Worm (Caenorhabditis elegans) whole organism, young adult: Measurements from ENCODE around the gene tric-1B.1.

Source experiments
- B0019.2 ChIP-seq: fragments of 200-800 bp; sonication (Bioruptor generic); conservative IDR thresholded peaks from 2 replicates; pipeline ENCODE4 v1.3.6; 2022; ENCODE audit warnings: missing genetic modification reagents, missing genetic modification characterization, missing compliant biosample characterization
- B0035.1 ChIP-seq: sonication (generic microtip); optimal IDR thresholded peaks from 2 replicates; lab custom pipeline; 2016; ENCODE audit warnings: missing genetic modification characterization, mild to moderate bottlenecking, missing compliant biosample characterization, missing genotype, missing genetic modification reagents
- B0336.3 ChIP-seq: fragments of 200-800 bp; sonication (Bioruptor generic); IDR thresholded peaks from 2 replicates; pipeline ENCODE4 v1.3.6; 2022; ENCODE audit warnings: missing genetic modification characterization, missing compliant biosample characterization
- D2030.7 ChIP-seq: fragments of 200-800 bp; sonication (Bioruptor generic); IDR thresholded peaks from 2 replicates; pipeline ENCODE4 v1.3.6; 2022; ENCODE audit warnings: missing genetic modification reagents, missing genetic modification characterization, missing compliant biosample characterization
- F10E7.11 ChIP-seq: sonication (generic microtip); optimal IDR thresholded peaks from 2 replicates; lab custom pipeline; 2017; ENCODE audit warnings: mild to moderate bottlenecking, missing genetic modification characterization, moderate library complexity, missing compliant biosample characterization
- F33H1.4 ChIP-seq: fragments of 200-800 bp; sonication (Bioruptor generic); IDR thresholded peaks from 2 replicates; pipeline ENCODE4 v1.3.6; 2022; ENCODE audit warnings: missing genetic modification reagents, missing genetic modification characterization, missing compliant biosample characterization
- F37B4.10 ChIP-seq: fragments of 200-800 bp; sonication (Bioruptor generic); IDR thresholded peaks from 2 replicates; pipeline ENCODE4 v1.3.6; 2022; ENCODE audit warnings: missing genetic modification characterization, missing compliant biosample characterization
- F49E8.2 ChIP-seq: sonication (generic microtip); optimal IDR thresholded peaks from 3 replicates; lab custom pipeline; 2017; ENCODE audit warnings: missing genetic modification characterization, mild to moderate bottlenecking, missing compliant biosample characterization, antibody characterized with exemption, moderate library complexity; ENCODE audit not compliant: insufficient read depth
- Y53G8AR.9 ChIP-seq: fragments of 200-800 bp; sonication (Bioruptor generic); conservative IDR thresholded peaks from 2 replicates; pipeline ENCODE4 v1.3.6; 2022; ENCODE audit warnings: missing genetic modification reagents, missing genetic modification characterization, missing compliant biosample characterization
- Y67H2A.10 ChIP-seq: fragments of 200-800 bp; sonication (Bioruptor generic); conservative IDR thresholded peaks from 2 replicates; pipeline ENCODE4 v1.3.6; 2022; ENCODE audit warnings: missing genetic modification reagents, missing genetic modification characterization, missing compliant biosample characterization
- Y79H2A.3 ChIP-seq: fragments of 200-800 bp; sonication (Bioruptor generic); conservative IDR thresholded peaks from 2 replicates; pipeline ENCODE4 v1.3.6; 2022; ENCODE audit warnings: missing genetic modification reagents, missing genetic modification characterization, missing compliant biosample characterization
- Y95B8A.8 ChIP-seq: fragments of 200-800 bp; sonication (Bioruptor generic); IDR thresholded peaks from 2 replicates; pipeline ENCODE4 v1.3.6; 2022; ENCODE audit warnings: missing genetic modification reagents, missing genetic modification characterization, missing compliant biosample characterization
- attf-3 ChIP-seq: fragments of 200-800 bp; sonication (Bioruptor generic); conservative IDR thresholded peaks from 2 replicates; pipeline ENCODE4 v1.3.6; 2022; ENCODE audit warnings: missing genetic modification reagents, missing genetic modification characterization, missing compliant biosample characterization
- attf-5 ChIP-seq: fragments of 200-800 bp; sonication (Bioruptor generic); optimal IDR thresholded peaks from 2 replicates; lab custom pipeline; 2018; ENCODE audit warnings: mild to moderate bottlenecking, missing genetic modification characterization, missing compliant biosample characterization
- ceh-100 ChIP-seq: fragments of 200-800 bp; sonication (Bioruptor generic); IDR thresholded peaks from 2 replicates; pipeline ENCODE4 v1.3.6; 2022; ENCODE audit warnings: missing genetic modification reagents, missing genetic modification characterization, missing compliant biosample characterization
- ceh-91 ChIP-seq: fragments of 200-800 bp; sonication (Bioruptor generic); IDR thresholded peaks from 2 replicates; pipeline ENCODE4 v1.3.6; 2022; ENCODE audit warnings: missing genetic modification reagents, missing genetic modification characterization, missing compliant biosample characterization
- chd-7 ChIP-seq: sonication (generic microtip); optimal IDR thresholded peaks from 2 replicates; lab custom pipeline; 2016; ENCODE audit warnings: mild to moderate bottlenecking, missing genetic modification characterization, moderate library complexity, missing compliant biosample characterization
- dpl-1 ChIP-seq: fragments of 150-350 bp; optimal IDR thresholded peaks from 2 replicates; lab custom pipeline; 2014; ENCODE audit warnings: missing biosample characterization, missing genetic modification reagents, missing genetic modification characterization
- efl-1 ChIP-seq: fragments of 150-350 bp; optimal IDR thresholded peaks from 2 replicates; lab custom pipeline; 2014; ENCODE audit warnings: missing biosample characterization, missing genetic modification reagents, missing genetic modification characterization
- ekl-4 ChIP-seq: fragments of 200-800 bp; sonication (Bioruptor generic); IDR thresholded peaks from 2 replicates; pipeline ENCODE4 v1.3.6; 2022; ENCODE audit warnings: missing genetic modification reagents, missing genetic modification characterization, missing compliant biosample characterization
- hrde-1 ChIP-seq: sonication (generic microtip); optimal IDR thresholded peaks from 2 replicates; lab custom pipeline; 2016; ENCODE audit warnings: missing genetic modification characterization, mild to moderate bottlenecking, missing compliant biosample characterization, moderate library complexity, missing genotype, missing genetic modification reagents, borderline replicate concordance
- hsf-1 ChIP-seq: fragments of 200-800 bp; sonication (Bioruptor generic); IDR thresholded peaks from 2 replicates; pipeline ENCODE4 v1.3.6; 2022; ENCODE audit warnings: missing genetic modification reagents, missing genetic modification characterization, missing compliant biosample characterization
- lin-35 ChIP-seq, 3 experiments: fragments of 150-350 bp in 2 of 3; sonication (generic microtip) in 1 of 3; optimal IDR thresholded peaks; 2 replicates each; lab custom pipeline; 2014 to 2018; ENCODE audit warnings: missing biosample characterization in 3 of 3, missing genetic modification characterization in 3 of 3, missing genetic modification reagents in 3 of 3
- lin-54 ChIP-seq: fragments of 200-800 bp; sonication (Bioruptor generic); optimal IDR thresholded peaks from 2 replicates; lab custom pipeline; 2018; ENCODE audit warnings: mild to moderate bottlenecking, missing genetic modification characterization, missing compliant biosample characterization
- lsl-1 ChIP-seq: fragments of 200-800 bp; sonication (Bioruptor generic); optimal IDR thresholded peaks from 2 replicates; lab custom pipeline; 2018; ENCODE audit warnings: mild to moderate bottlenecking, missing genetic modification characterization, moderate library complexity, missing compliant biosample characterization
- madf-3 ChIP-seq: fragments of 200-800 bp; sonication (Bioruptor generic); IDR thresholded peaks from 2 replicates; pipeline ENCODE4 v1.3.6; 2022; ENCODE audit warnings: missing genetic modification reagents, missing genetic modification characterization, missing compliant biosample characterization
- madf-6 ChIP-seq: fragments of 200-800 bp; sonication (Bioruptor generic); IDR thresholded peaks from 2 replicates; pipeline ENCODE4 v1.3.6; 2022; ENCODE audit warnings: missing genetic modification reagents, missing genetic modification characterization, missing compliant biosample characterization
- madf-8 ChIP-seq: fragments of 200-800 bp; sonication (Bioruptor generic); conservative IDR thresholded peaks from 2 replicates; pipeline ENCODE4 v1.3.6; 2022; ENCODE audit warnings: missing genetic modification reagents, missing genetic modification characterization, missing compliant biosample characterization
- mcd-1 ChIP-seq: fragments of 200-800 bp; sonication (Bioruptor generic); IDR thresholded peaks from 2 replicates; pipeline ENCODE4 v1.3.6; 2022; ENCODE audit warnings: missing genetic modification reagents, missing genetic modification characterization, missing compliant biosample characterization
- mes-4 ChIP-seq: sonication (generic microtip); optimal IDR thresholded peaks from 2 replicates; lab custom pipeline; 2016; ENCODE audit warnings: missing genotype, missing genetic modification characterization, missing compliant biosample characterization
- nhr-120 ChIP-seq: fragments of 200-800 bp; sonication (Bioruptor generic); IDR thresholded peaks from 2 replicates; pipeline ENCODE4 v1.3.6; 2022; ENCODE audit warnings: missing genetic modification characterization, missing compliant biosample characterization
- nhr-27 ChIP-seq: fragments of 200-800 bp; sonication (Bioruptor generic); optimal IDR thresholded peaks from 2 replicates; lab custom pipeline; 2018; ENCODE audit warnings: mild to moderate bottlenecking, missing genetic modification characterization, moderate library complexity, missing compliant biosample characterization
- nhr-80 ChIP-seq: sonication (generic microtip); optimal IDR thresholded peaks from 2 replicates; lab custom pipeline; 2016; ENCODE audit warnings: missing genetic modification characterization, missing compliant biosample characterization
- rcor-1 ChIP-seq: fragments of 200-800 bp; sonication (Bioruptor generic); IDR thresholded peaks from 2 replicates; pipeline ENCODE4 v1.3.6; 2022; ENCODE audit warnings: missing genetic modification reagents, missing genetic modification characterization, missing compliant biosample characterization
- snpc-1.3 ChIP-seq: sonication (generic microtip); optimal IDR thresholded peaks from 2 replicates; lab custom pipeline; 2017; ENCODE audit warnings: missing genetic modification characterization, mild to moderate bottlenecking, missing compliant biosample characterization, antibody characterized with exemption, moderate library complexity, missing genotype, missing genetic modification reagents; ENCODE audit not compliant: insufficient read depth
- snpc-3.4 ChIP-seq: sonication (generic microtip); optimal IDR thresholded peaks from 2 replicates; lab custom pipeline; 2017; ENCODE audit warnings: missing genetic modification characterization, mild to moderate bottlenecking, missing compliant biosample characterization, antibody characterized with exemption, moderate library complexity, missing genotype, missing genetic modification reagents
- sptf-2 ChIP-seq: fragments of 200-800 bp; sonication (Bioruptor generic); optimal IDR thresholded peaks from 2 replicates; lab custom pipeline; 2018; ENCODE audit warnings: mild to moderate bottlenecking, missing genetic modification characterization, missing compliant biosample characterization
- tbp1 ChIP-seq: fragments of 200-800 bp; sonication (Bioruptor generic); optimal IDR thresholded peaks from 2 replicates; lab custom pipeline; 2018; ENCODE audit warnings: mild to moderate bottlenecking, missing genetic modification characterization, missing compliant biosample characterization
- tlf-1 ChIP-seq: fragments of 200-800 bp; sonication (Bioruptor generic); optimal IDR thresholded peaks from 2 replicates; lab custom pipeline; 2018; ENCODE audit warnings: mild to moderate bottlenecking, missing genetic modification characterization, missing compliant biosample characterization
- unc-130 ChIP-seq: sonication (generic microtip); optimal IDR thresholded peaks from 2 replicates; lab custom pipeline; 2016; ENCODE audit warnings: missing genetic modification reagents, missing genetic modification characterization, missing compliant biosample characterization
- xnd-1 ChIP-seq: sonication (generic microtip); optimal IDR thresholded peaks from 2 replicates; lab custom pipeline; 2016; ENCODE audit warnings: missing genotype, missing genetic modification reagents, missing genetic modification characterization, missing compliant biosample characterization
- ztf-3 ChIP-seq: fragments of 200-800 bp; sonication (Bioruptor generic); optimal IDR thresholded peaks from 2 replicates; lab custom pipeline; 2018; ENCODE audit warnings: mild to moderate bottlenecking, missing genetic modification characterization, missing compliant biosample characterization
- ztf-6 ChIP-seq: fragments of 200-800 bp; sonication (Bioruptor generic); IDR thresholded peaks from 2 replicates; pipeline ENCODE4 v1.3.6; 2022; ENCODE audit warnings: missing genetic modification reagents, missing genetic modification characterization, missing compliant biosample characterization

The tric-1B.1 gene

ce11 chrII:12284045-12284444, 18.0 kb upstream of the tric-1B.1 start:
- TF ChIP-seq ceh-100 (GFP tag; lab: Robert Waterston, UW) = 0 out of 2 replicates have a peak, but pooled peaks have one; percentile 24
- peak; percentile 71; the same call in 1 of the 2 replicates for TF ChIP-seq Y79H2A.3 (GFP tag; lab: Robert Waterston, UW)
- TF ChIP-seq lin-54 = peak; percentile 88
- TF ChIP-seq snpc-1.3 (tag; lab: Kevin White, UChicago) = peak; percentile 33
- peak in 1 of 3 experiments; percentile 68 for TF ChIP-seq lin-35 (GFP tag; optimal IDR thresholded peaks at IDR 0.05; lab: Kevin White, UChicago)
- TF ChIP-seq dpl-1 (GFP tag; lab: Kevin White, UChicago) = peak; percentile 81
- TF ChIP-seq nhr-120 (GFP tag; lab: Robert Waterston, UW) = no peak
- peak; percentile 54 for TF ChIP-seq mcd-1 (GFP tag; lab: Robert Waterston, UW)
- TF ChIP-seq tbp1 (GFP tag; lab: Kevin White, UChicago) = peak; percentile 36
- peak; percentile 96 for TF ChIP-seq efl-1 (GFP tag; lab: Kevin White, UChicago)
- TF ChIP-seq Y95B8A.8 = peak; percentile 63; the same call in 1 of the 2 replicates
- TF ChIP-seq lsl-1 = peak; percentile 70
- peak; percentile 95 for TF ChIP-seq F33H1.4 (GFP tag; lab: Robert Waterston, UW)
- TF ChIP-seq ztf-3 (GFP tag; lab: Kevin White, UChicago) = no peak
- no peak for TF ChIP-seq nhr-27 (tag; lab: Kevin White, UChicago)
- TF ChIP-seq B0336.3 (GFP tag; lab: Robert Waterston, UW) = peak; percentile 72
- peak; percentile 94 for TF ChIP-seq ceh-91 (GFP tag; lab: Robert Waterston, UW)
- peak; percentile 74; the same call in 1 of the 2 replicates for TF ChIP-seq Y53G8AR.9 (GFP tag; lab: Robert Waterston, UW)
- no peak for TF ChIP-seq F37B4.10 (GFP tag; lab: Robert Waterston, UW)
- no peak for TF ChIP-seq hrde-1
- peak; percentile 97 for TF ChIP-seq madf-6 (GFP tag; lab: Robert Waterston, UW)
- peak; percentile 77 for TF ChIP-seq hsf-1 (GFP tag; lab: Robert Waterston, UW)
- peak; percentile 80 for TF ChIP-seq attf-3 (GFP tag; lab: Robert Waterston, UW)
- peak; percentile 71 for TF ChIP-seq B0019.2
- TF ChIP-seq tlf-1 (GFP tag; lab: Kevin White, UChicago) = peak; percentile 66
- peak; percentile 57 for TF ChIP-seq unc-130 (GFP tag; lab: Kevin White, UChicago)
- peak; percentile 57 for TF ChIP-seq snpc-3.4 (tag; lab: Kevin White, UChicago)
- TF ChIP-seq F10E7.11 (tag; lab: Kevin White, UChicago) = no peak
- 0 out of 2 replicates have a peak, but pooled peaks have one; percentile 29 for TF ChIP-seq ekl-4 (GFP tag; lab: Robert Waterston, UW)
- peak; percentile 92 for TF ChIP-seq D2030.7
- TF ChIP-seq attf-5 (GFP tag; lab: Kevin White, UChicago) = no peak
- peak; percentile 94 for TF ChIP-seq madf-8 (GFP tag; lab: Robert Waterston, UW)
- 0 out of 2 replicates have a peak, but pooled peaks have one; percentile 38 for TF ChIP-seq rcor-1 (GFP tag; lab: Robert Waterston, UW)
- TF ChIP-seq F49E8.2 = peak; percentile 27
- TF ChIP-seq chd-7 = no peak
- peak; percentile 90 for TF ChIP-seq xnd-1 (tag; lab: Kevin White, UChicago)
- no peak for TF ChIP-seq mes-4

- TF ChIP-seq tbp1 (GFP tag; lab: Kevin White, UChicago) (no peak), sptf-2 (no peak), madf-3 (GFP tag; lab: Robert Waterston, UW) (no peak), ekl-4 (GFP tag; lab: Robert Waterston, UW) (no peak), attf-3 (GFP tag; lab: Robert Waterston, UW) (0 out of 2 replicates have a peak, but pooled peaks have one; percentile 17), nhr-80 (no peak), Y67H2A.10 (GFP tag; lab: Robert Waterston, UW) (no peak), ztf-6 (GFP tag; lab: Robert Waterston, UW) (no peak), B0035.1 (tag; lab: Kevin White, UChicago) (no peak)
These were observed 14.3 kb upstream of the tric-1B.1 start, which contains the start of gene ife-5 for ce11 chrII:12280360-12280759. ife-5 (plus strand) TSS chrII:12280660.
